Fruit fly (Drosophila melanogaster) S2 (cell line): ENCODE data around the gene TP53INP.

Source experiments
- CG8478 ChIP-seq: fragments of >200 bp; optimal IDR thresholded peaks from 2 replicates; lab custom pipeline; 2018
- CTCF ChIP-seq, 2 experiments: fragments of >200 bp; optimal IDR thresholded peaks; 2 replicates each; lab custom pipeline; 2018

TP53INP gene

DNA sequence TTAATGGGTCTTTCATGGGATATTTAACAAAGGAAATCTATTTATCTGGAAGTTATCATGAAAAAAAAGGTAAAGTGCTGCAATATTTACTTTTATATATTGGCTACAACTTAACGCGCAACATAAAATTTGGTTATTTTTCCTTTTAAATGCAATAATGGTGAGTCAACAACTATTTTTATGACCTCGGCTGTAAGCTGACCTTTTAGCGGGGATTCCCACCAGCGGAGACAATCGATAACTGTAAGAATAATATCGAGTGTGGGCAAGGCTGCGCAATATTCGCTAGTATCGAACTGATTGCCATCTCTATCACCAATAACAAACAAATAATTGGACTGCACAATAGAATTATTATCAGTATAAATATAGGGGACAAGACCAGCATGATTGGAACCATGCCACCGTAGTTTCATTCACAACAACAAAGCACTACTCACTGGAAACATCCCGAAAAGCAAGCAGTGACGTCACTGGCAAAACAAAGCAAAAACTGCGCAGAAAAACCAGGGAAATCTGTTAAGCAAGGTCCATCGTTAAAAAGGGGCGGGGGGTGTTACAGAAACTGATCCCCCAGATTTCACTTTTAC, 3.5 kb upstream of the TP53INP start, which contains the start of gene Syx17:
Gene Syx17, plus strand, starts transcription at position 308 of the 590 bp plus-strand sequence.
- no peak for TF ChIP-seq CG8478 (lab: Kevin White, UChicago)
- TF ChIP-seq CTCF (optimal IDR thresholded peaks at IDR 0.05; lab: Kevin White, UChicago) = no peak

dm6 chr3L:4405922-4406321, 821 bp upstream of the TP53INP start, which contains the start of gene CG15019:
Gene CG15019 (minus strand): TSS chr3L:4406059.
- TF ChIP-seq CG8478 (lab: Kevin White, UChicago) = no peak

DNA sequence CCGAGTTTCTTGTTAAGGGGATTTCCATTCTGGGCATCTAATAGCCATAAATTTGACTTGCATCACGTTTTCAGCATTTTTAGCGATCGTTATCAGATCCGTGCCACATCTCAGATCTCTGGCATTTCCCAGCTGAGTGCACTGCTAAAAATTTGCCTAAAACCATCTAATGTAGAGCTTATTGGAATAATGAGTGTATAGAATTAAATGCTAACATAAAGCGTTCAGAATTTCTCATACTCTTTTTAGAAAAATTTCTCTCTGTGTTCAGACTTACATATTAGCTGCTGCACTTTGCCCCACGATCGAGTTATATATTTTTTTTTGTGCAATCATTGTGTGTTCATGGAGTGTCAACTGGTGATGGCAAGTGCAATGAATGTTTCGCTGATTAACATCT, 1.0 kb downstream of the TP53INP start:
- TF ChIP-seq CTCF (optimal IDR thresholded peaks at IDR 0.05; lab: Kevin White, UChicago) = no peak
- TF ChIP-seq CG8478 (lab: Kevin White, UChicago) = no peak

dm6 chr3L:4408313-4409133, 1.8 kb downstream of the TP53INP start:
- TF ChIP-seq CG8478 (lab: Kevin White, UChicago) (no peak), CTCF (optimal IDR thresholded peaks at IDR 0.05; lab: Kevin White, UChicago) (no peak)

- TF ChIP-seq CG8478 (lab: Kevin White, UChicago) (no peak), CTCF (optimal IDR thresholded peaks at IDR 0.05; lab: Kevin White, UChicago) (no peak)
These were observed 2.6 kb downstream of the TP53INP start for dm6 chr3L:4409134-4409897.

DNA sequence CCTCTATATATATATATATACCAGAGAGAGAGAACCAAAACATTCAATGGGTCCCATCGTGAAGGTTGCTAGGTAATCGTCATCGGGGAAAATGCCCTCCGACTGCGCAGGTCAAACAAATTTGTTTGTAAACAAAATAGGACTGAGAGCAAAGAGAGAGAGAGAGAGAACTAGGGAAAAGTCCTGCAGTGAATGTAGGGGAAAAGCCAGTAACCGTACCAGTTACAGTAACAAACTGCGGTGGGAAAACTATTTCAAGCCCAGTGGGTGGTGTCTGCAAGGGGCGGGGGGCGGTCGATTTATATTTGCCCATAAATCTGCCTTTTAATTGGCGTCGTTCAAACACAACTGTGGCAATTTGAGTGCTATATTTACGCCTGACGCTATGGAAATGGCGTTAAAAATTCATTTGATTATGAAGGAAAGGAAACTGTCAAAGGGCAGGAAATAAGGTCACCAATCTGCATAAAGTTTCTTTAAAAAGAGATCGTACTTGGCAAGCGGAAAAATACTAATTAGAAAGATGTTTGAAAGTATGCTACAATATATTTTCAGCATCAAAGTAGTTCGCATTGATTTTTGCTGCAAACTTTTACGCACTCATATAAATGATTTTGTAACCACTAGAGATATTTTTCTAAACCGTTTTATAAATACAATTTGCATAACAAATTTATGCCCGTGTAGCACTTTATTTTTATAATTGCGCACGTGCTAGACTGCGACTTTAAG, 3.3 kb downstream of the TP53INP start:
- TF ChIP-seq CG8478 (lab: Kevin White, UChicago) = no peak
- TF ChIP-seq CTCF (optimal IDR thresholded peaks at IDR 0.05; lab: Kevin White, UChicago) = no peak

DNA sequence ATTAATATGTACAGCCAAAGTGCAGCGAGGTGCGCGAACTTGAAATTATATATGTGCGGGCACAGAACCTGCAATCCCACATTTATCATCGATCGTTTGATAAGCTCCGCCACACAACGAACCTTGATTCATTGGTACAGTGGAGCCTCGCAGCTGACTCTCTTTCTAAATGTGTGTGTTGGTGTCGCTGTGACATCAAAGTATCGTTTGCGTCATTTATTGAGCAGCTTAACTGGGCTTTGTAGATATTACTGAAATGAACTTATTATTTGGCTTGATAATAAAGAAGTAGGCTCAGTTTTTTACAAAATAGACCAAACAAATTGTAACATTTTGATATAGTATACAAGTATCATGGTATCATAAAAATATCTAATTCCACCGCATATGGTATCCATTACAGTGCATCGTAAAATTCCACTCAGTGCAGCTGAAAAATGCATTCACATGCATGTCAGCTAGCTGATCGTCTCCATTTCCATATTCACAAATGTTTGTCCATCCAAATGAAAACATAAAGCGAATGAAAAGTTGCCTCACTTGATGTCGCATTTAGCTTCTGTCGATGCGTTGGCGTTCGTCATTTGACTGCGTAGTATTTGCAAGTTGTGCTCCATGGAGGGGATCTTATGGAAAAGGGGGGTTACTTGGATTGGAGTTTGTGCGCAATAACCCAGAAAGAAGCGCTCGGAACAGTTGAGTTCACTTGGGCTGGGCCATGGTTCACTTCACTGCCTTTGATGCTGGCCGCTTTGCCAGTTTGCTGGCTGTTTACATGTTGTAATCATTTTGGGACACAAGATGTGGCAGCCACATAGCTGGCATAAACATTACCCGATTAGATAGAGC, 4.5 kb downstream of the TP53INP start:
- TF ChIP-seq CG8478 (lab: Kevin White, UChicago) (no peak), CTCF (optimal IDR thresholded peaks at IDR 0.05; lab: Kevin White, UChicago) (no peak)

- TF ChIP-seq CTCF (optimal IDR thresholded peaks at IDR 0.05; lab: Kevin White, UChicago) (no peak), CG8478 (lab: Kevin White, UChicago) (no peak)
These were observed 5.2 kb downstream of the TP53INP start for dm6 chr3L:4411951-4412350.

DNA sequence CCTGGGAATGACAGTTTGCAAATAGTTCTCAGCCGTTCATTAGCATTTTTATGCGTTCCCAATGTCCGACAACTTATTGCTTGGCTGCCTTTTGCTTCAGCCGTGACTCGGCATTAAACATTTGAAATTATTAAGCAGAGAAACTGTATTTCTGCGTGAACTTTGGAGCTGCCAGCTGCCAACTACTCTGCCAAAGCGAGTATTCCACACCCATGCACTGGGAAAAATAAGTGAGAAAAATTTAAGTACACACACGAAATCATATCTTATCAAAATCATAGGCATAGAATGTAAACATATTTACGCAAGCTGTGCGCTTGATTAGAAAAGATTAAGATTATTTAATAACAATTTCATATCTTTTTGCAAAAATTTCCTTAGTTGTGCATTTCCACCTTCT, 6.2 kb downstream of the TP53INP start:
- TF ChIP-seq CTCF (optimal IDR thresholded peaks at IDR 0.05; lab: Kevin White, UChicago) = no peak

DNA sequence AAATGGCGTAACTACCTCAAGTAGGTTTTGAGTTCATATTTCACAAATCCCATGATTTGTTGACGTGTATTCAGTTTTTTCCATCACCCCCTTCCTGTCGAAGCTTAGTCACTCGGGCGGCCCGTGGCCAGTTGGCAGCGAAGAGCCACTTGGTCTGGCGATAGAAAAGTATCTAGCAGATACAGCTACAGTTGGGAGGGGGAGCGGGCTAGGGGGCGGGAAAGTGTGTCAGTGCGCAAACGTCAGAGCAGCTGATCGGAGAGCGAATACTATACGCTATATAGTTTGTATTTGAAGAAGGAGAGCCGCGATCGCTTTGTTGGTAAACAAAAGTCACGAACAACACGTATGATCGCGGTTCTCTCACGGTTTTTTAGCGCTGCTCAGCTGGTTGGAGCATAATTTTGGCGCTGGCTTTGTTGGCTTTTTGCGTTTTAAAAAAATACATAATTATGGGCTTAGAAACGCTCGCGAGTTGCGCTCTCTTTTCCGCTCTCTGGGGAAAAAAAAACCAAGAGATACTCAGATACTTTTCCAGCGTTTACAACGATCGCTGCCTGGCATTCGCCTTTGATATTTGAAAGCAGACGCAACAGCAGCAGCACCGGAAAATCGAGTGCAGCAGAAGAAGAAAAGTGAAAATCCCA, 7.2 kb downstream of the TP53INP start:
- TF ChIP-seq CG8478 (lab: Kevin White, UChicago) = no peak
- TF ChIP-seq CTCF (optimal IDR thresholded peaks at IDR 0.05; lab: Kevin White, UChicago) = no peak

dm6 chr3L:4414579-4414978, 7.8 kb downstream of the TP53INP start:
- TF ChIP-seq CTCF (optimal IDR thresholded peaks at IDR 0.05; lab: Kevin White, UChicago) (no peak), CG8478 (lab: Kevin White, UChicago) (no peak)

- TF ChIP-seq CG8478 (lab: Kevin White, UChicago) (no peak), CTCF (optimal IDR thresholded peaks at IDR 0.05; lab: Kevin White, UChicago) (no peak)
These were observed 8.9 kb downstream of the TP53INP start for dm6 chr3L:4415326-4416274.
